Worm (Caenorhabditis elegans): ENCODE data around the gene math-28.
"Not testable (repeated sequence)": the region's sequence is repeated elsewhere in the genome, so short reads cannot be mapped to it uniquely, and the experiment has no call there.

- not testable (repeated sequence) for TF ChIP-seq flt-1 (GFP tag; IDR thresholded peaks at IDR 0.05); T22C8.4 (GFP tag; IDR thresholded peaks at IDR 0.05); tab-1 (GFP tag; IDR thresholded peaks at IDR 0.05); cog-1 (tag; optimal IDR thresholded peaks at IDR 0.05); ztf-23 (GFP tag; IDR thresholded peaks at IDR 0.05); klf-2 (GFP tag; conservative IDR thresholded peaks at IDR 0.05); med-1 (GFP tag; optimal IDR thresholded peaks at IDR 0.05; ENCODE audit: insufficient read depth); ztf-29 (GFP tag; IDR thresholded peaks at IDR 0.05); ref-1 (GFP tag; conservative IDR thresholded peaks at IDR 0.05)
Measured at ce11 chrII:1771347-1771746, 8.2 kb downstream of the math-28 start, which contains the start of gene math-26.
